Fruit fly (Drosophila melanogaster): ENCODE results near the gene Hip1.

Gene Hip1

DNA sequence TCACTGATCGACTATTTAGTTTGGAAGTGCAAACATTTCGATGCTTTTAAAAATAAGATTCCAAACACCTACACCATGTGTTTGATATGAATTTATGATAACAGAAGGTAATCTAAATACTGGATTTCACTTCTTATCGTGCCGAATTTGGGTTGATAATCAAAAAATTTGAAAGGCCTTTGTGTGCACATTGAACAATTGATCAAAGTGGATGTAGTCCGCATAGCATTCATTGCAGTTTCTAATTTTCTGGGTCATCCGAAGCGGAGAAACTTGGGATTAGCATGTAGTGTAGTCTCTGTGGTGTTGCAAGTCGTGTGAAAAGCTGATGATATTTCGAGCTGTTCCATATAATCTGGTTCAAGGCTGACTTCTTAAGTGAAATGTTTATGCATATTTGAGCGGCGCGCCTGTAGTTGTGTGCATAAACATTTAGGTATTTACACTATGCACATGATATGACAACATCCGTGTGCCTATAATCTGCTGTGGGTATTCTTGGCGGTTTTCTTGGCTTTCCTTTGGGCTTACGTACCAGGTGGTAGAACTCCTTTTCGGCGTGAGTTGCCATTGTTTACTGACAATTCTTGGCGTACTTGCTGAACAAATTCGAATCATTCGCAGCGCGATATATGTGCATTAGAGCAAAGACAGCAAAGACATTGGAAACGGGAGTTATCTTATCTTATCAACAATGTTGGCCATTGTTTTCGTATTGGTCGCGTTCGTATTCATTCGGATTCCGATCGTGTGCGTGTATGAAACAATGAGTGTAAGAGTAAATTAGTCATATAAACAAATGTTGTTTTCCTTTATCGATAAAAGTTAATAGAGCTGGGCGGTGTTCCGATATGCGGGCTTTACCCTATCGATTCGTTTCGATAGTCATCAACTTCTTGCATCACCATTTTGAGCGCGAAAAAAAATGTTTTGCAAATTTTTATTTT lies at the start of gene Hip1:
Gene Hip1, minus strand, starts transcription at position 834 of the 947 bp plus-strand sequence.
- TF ChIP-seq CG4496 (GFP tag; IDR thresholded peaks at IDR 0.05), result no peak
- TF ChIP-seq CG15710 (tag; optimal IDR thresholded peaks at IDR 0.05), result no peak
- TF ChIP-seq CG12605 (GFP tag; IDR thresholded peaks at IDR 0.05), result no peak
- TF ChIP-seq Pif1B (GFP tag; optimal IDR thresholded peaks at IDR 0.05), result no peak
- TF ChIP-seq rn (GFP tag; IDR thresholded peaks at IDR 0.05), result no peak
- no peak for TF ChIP-seq EcR (GFP tag; optimal IDR thresholded peaks at IDR 0.05)
- TF ChIP-seq Pif1A (GFP tag; optimal IDR thresholded peaks at IDR 0.05), result no peak
- TF ChIP-seq fd96Ca (GFP tag; IDR thresholded peaks at IDR 0.05), result no peak
- TF ChIP-seq CG13204 (GFP tag; optimal IDR thresholded peaks at IDR 0.05), result no peak

DNA sequence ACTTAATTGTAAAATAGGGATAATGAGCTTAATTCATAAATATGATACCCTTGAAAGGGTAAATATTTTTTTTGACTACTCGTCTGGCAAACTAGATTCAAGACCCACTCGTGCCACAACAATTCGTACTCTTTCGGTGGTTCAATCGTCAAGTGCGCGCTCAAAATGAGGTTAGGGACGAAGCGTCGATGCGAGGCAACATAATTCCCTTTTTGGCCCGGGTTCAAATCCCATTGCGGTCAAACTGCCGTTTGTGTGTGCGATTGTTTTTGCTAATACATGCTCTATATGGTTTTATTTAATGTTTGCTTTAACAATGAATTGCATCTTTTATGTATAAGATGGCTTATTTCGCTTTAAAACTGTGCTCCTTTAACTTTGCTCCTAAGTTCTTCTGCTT lies 42.4 kb upstream of the Hip1 start:
- TF ChIP-seq CG32121 (GFP tag; IDR thresholded peaks at IDR 0.05), result no peak
- no peak for TF ChIP-seq EcR (GFP tag; optimal IDR thresholded peaks at IDR 0.05)
- no peak for TF ChIP-seq rn (GFP tag; IDR thresholded peaks at IDR 0.05)
- TF ChIP-seq CG17806 (tag; optimal IDR thresholded peaks at IDR 0.05), result no peak
- TF ChIP-seq Snoo (tag; optimal IDR thresholded peaks at IDR 0.05), result no peak
- TF ChIP-seq fd96Ca (GFP tag; IDR thresholded peaks at IDR 0.05), result no peak
- TF ChIP-seq Ets98B (GFP tag; IDR thresholded peaks at IDR 0.05), result no peak
- TF ChIP-seq Pif1A (GFP tag; optimal IDR thresholded peaks at IDR 0.05), result no peak
- no peak for TF ChIP-seq CG14655 (GFP tag; optimal IDR thresholded peaks at IDR 0.05)
- TF ChIP-seq CG15710 (tag; optimal IDR thresholded peaks at IDR 0.05), result no peak
- TF ChIP-seq CG4496 (GFP tag; IDR thresholded peaks at IDR 0.05), result no peak
- no peak for TF ChIP-seq CG10348 (GFP tag; IDR thresholded peaks at IDR 0.05)
- TF ChIP-seq CG13204 (GFP tag; optimal IDR thresholded peaks at IDR 0.05), result no peak
- no peak for TF ChIP-seq Pif1B (GFP tag; optimal IDR thresholded peaks at IDR 0.05)
- no peak for TF ChIP-seq CG12605 (GFP tag; IDR thresholded peaks at IDR 0.05)

DNA sequence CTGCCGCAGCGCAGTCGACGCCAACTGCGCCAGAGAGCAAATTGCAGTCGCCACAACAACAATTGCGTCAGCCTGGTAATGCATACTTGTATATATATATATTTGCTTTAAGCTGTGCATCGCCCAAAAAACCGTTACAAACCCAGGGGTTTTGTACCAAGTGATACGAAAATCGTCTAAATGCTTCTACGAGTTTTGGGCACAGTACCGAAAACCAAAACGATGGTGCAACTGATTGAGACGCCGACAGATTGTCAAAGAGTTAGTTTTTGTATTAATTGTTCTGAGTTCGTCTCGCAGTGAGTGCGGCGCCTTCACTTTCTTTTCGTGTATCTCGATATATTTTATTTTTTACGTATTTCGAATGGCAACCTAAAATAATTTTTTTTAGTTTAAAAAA lies 41.4 kb upstream of the Hip1 start:
- no peak for TF ChIP-seq CG13204 (GFP tag; optimal IDR thresholded peaks at IDR 0.05)

DNA sequence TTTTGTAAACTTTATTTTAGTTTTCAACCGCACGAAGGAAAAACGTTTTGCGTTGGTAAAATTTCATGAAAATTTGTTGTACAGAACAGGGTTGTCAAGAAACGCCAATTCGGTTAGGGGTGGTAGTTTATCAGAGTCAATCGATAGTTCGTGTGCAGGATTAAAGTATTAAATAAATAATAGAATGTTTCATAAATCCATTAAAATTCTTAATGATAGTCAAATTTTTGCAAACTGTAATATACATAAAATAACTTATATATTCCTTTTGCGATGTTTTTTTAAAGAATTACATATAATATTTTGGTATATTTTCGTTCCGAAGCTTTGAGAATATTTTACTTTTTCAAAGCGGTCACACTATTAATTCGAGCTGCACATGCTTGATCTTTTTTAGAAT lies 40.5 kb upstream of the Hip1 start, which contains the start of the genes Sf3a2 and CG42588:
Gene Sf3a2, minus strand, starts transcription at position 113 of the 400 bp plus-strand sequence.
Gene CG42588, plus strand, starts transcription at position 348 of the 400 bp plus-strand sequence.
- no peak for TF ChIP-seq Pif1B (GFP tag; optimal IDR thresholded peaks at IDR 0.05)
- TF ChIP-seq Snoo (tag; optimal IDR thresholded peaks at IDR 0.05), result no peak
- peak; percentile 31 for TF ChIP-seq CG17806 (tag; optimal IDR thresholded peaks at IDR 0.05)
- TF ChIP-seq CG10348 (GFP tag; IDR thresholded peaks at IDR 0.05), result no peak
- TF ChIP-seq CG8301 (tag; optimal IDR thresholded peaks at IDR 0.05), result no peak
- TF ChIP-seq EcR (GFP tag; optimal IDR thresholded peaks at IDR 0.05), result no peak
- TF ChIP-seq gl (tag; optimal IDR thresholded peaks at IDR 0.05), result no peak
- TF ChIP-seq Pif1A (GFP tag; optimal IDR thresholded peaks at IDR 0.05), result no peak
- TF ChIP-seq rn (GFP tag; IDR thresholded peaks at IDR 0.05), result peak; percentile 36; the same call in 1 of the 2 replicates

DNA sequence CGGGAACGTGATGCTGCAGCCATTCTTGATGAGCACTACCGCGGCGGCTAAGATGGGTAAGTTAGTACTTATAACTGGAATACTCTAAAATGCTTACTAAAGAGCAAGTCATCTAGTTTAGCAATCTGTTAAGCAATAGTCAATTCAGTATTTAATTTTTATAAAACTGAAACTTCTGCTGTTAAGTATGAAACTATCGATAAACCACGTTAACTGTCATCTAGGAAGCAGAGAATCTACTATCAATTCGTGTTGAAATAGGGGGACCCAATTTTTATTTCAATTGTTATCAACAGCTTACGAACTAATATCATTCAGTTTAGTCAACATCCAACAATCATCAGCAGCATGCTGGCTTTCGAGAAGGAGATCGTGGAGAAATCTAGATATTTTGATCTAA lies 35.0 kb upstream of the Hip1 start, which contains the start of gene CG32110:
Gene CG32110, plus strand, starts transcription at position 301 of the 400 bp plus-strand sequence.
- TF ChIP-seq Snoo (tag; optimal IDR thresholded peaks at IDR 0.05), result no peak
- TF ChIP-seq CG8159 (tag; optimal IDR thresholded peaks at IDR 0.05), result no peak
- no peak for TF ChIP-seq Ets98B (GFP tag; IDR thresholded peaks at IDR 0.05)
- TF ChIP-seq CG13204 (GFP tag; optimal IDR thresholded peaks at IDR 0.05), result no peak
- TF ChIP-seq EcR (GFP tag; optimal IDR thresholded peaks at IDR 0.05), result no peak
- no peak for TF ChIP-seq CG14655 (GFP tag; optimal IDR thresholded peaks at IDR 0.05)
- TF ChIP-seq CG9948 (tag; optimal IDR thresholded peaks at IDR 0.05), result no peak
- no peak for TF ChIP-seq CG4496 (GFP tag; IDR thresholded peaks at IDR 0.05)
- TF ChIP-seq CG8301 (tag; optimal IDR thresholded peaks at IDR 0.05), result no peak
- TF ChIP-seq CG15710 (tag; optimal IDR thresholded peaks at IDR 0.05), result no peak
- TF ChIP-seq gl (tag; optimal IDR thresholded peaks at IDR 0.05), result no peak

DNA sequence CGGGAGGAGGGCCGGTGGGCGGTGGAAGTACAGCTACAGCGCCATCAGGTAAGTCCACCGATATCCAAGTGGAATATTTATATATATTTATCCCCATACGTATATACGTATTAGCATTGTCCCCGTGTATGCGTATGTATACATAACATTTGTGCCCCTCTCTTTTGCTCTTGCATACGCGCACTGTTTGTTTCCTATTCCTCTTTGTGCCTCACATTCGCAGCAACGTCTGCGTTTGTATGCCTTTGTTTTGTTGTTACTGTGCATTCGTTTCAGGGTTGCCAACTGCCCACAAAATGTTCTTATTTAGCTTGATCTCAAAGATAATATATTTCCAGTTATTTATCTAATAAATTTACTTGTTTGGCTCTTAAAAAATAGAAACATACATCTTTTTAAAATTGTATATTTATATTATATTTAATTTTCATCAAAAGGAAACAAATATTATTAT lies 32.9 kb upstream of the Hip1 start:
- TF ChIP-seq Pif1A (GFP tag; optimal IDR thresholded peaks at IDR 0.05) (no peak), CG10348 (GFP tag; IDR thresholded peaks at IDR 0.05) (no peak), rn (GFP tag; IDR thresholded peaks at IDR 0.05) (no peak), CG14655 (GFP tag; optimal IDR thresholded peaks at IDR 0.05) (no peak), Snoo (tag; optimal IDR thresholded peaks at IDR 0.05) (peak; percentile 54), fd96Ca (GFP tag; IDR thresholded peaks at IDR 0.05) (no peak), D1 (tag; optimal IDR thresholded peaks at IDR 0.05) (peak; percentile 42), CG34367 (tag; optimal IDR thresholded peaks at IDR 0.05) (peak; percentile 40), CG9948 (tag; optimal IDR thresholded peaks at IDR 0.05) (peak; percentile 39), gl (tag; optimal IDR thresholded peaks at IDR 0.05) (no peak), CG8159 (tag; optimal IDR thresholded peaks at IDR 0.05) (peak; percentile 62), CG12605 (GFP tag; IDR thresholded peaks at IDR 0.05) (no peak), CG32121 (GFP tag; IDR thresholded peaks at IDR 0.05) (peak; percentile 54; the same call in 1 of the 2 replicates), Pif1B (GFP tag; optimal IDR thresholded peaks at IDR 0.05) (peak; percentile 56), CG15710 (tag; optimal IDR thresholded peaks at IDR 0.05) (peak; percentile 45), CG4496 (GFP tag; IDR thresholded peaks at IDR 0.05) (no peak), Ets98B (GFP tag; IDR thresholded peaks at IDR 0.05) (peak; percentile 76), CG13204 (GFP tag; optimal IDR thresholded peaks at IDR 0.05) (no peak), CG17806 (tag; optimal IDR thresholded peaks at IDR 0.05) (peak; percentile 49), EcR (GFP tag; optimal IDR thresholded peaks at IDR 0.05) (peak; percentile 7), CG8301 (tag; optimal IDR thresholded peaks at IDR 0.05) (no peak)

Data from whole organism, pupa.